Worm (Caenorhabditis elegans): ENCODE results near the gene F53E4.2.

ce11 chrV:15658262-15659060, 4.2 kb downstream of the F53E4.2 start:
- TF ChIP-seq lsy-2 (tag; optimal IDR thresholded peaks at IDR 0.05) (no peak), mdl-1 (tag; optimal IDR thresholded peaks at IDR 0.05) (no peak), F10B5.3 (tag; optimal IDR thresholded peaks at IDR 0.05) (no peak), zag-1 (tag; optimal IDR thresholded peaks at IDR 0.05) (no peak), unc-62 (GFP tag; optimal IDR thresholded peaks at IDR 0.05 in 1 of 2) (no peak), unc-62 (tag; optimal IDR thresholded peaks at IDR 0.05) (no peak), nhr-11 (tag; optimal IDR thresholded peaks at IDR 0.05) (peak; percentile 4), fkh-10 (GFP tag; optimal IDR thresholded peaks at IDR 0.05) (no peak), ama-1 (optimal IDR thresholded peaks at IDR 0.05) (no peak), tra-1 (GFP tag; IDR thresholded peaks at IDR 0.05) (no peak), skn-1 (tag; optimal IDR thresholded peaks at IDR 0.05) (no peak), pqm-1 (tag; optimal IDR thresholded peaks at IDR 0.05) (no peak), fos-1 (tag; optimal IDR thresholded peaks at IDR 0.05) (no peak)

Data from whole organism, L4 larva.